Fruit fly (Drosophila melanogaster) whole organism, embryonic: ENCODE results near the gene Hou.

Experiments used
- B-H1 ChIP-seq: fragments of 200-800 bp; sonication (Bioruptor generic); IDR thresholded peaks from 3 replicates; pipeline ENCODE4 v1.3.6; 2022; ENCODE audit warnings: missing biosample characterization, missing genetic modification characterization
- CG10147 ChIP-seq: fragments of 200-800 bp; sonication (Bioruptor generic); optimal IDR thresholded peaks from 2 replicates; lab custom pipeline; 2019; ENCODE audit warnings: missing biosample characterization, mild to moderate bottlenecking, missing genetic modification characterization, moderate library complexity
- CG10543 ChIP-seq: fragments of 200-800 bp; sonication (Bioruptor generic); optimal IDR thresholded peaks from 3 replicates; lab custom pipeline; 2017; ENCODE audit warnings: missing biosample characterization, mild to moderate bottlenecking, missing genetic modification characterization, moderate library complexity
- CG11085 ChIP-seq: fragments of 200-800 bp; sonication (Bioruptor generic); IDR thresholded peaks from 2 replicates; pipeline ENCODE4 v1.3.6; 2022; ENCODE audit warnings: missing biosample characterization, missing genetic modification characterization
- CG11504 ChIP-seq: fragments of 200-800 bp; sonication (Bioruptor generic); optimal IDR thresholded peaks from 3 replicates; lab custom pipeline; 2019; ENCODE audit warnings: missing biosample characterization, mild to moderate bottlenecking, missing genetic modification characterization, moderate library complexity
- CG12104 ChIP-seq: fragments of 200-800 bp; sonication (Bioruptor generic); optimal IDR thresholded peaks from 3 replicates; lab custom pipeline; 2016; ENCODE audit warnings: missing biosample characterization, missing genetic modification characterization
- CG15011 ChIP-seq: fragments of 200-800 bp; sonication (Bioruptor generic); optimal IDR thresholded peaks from 3 replicates; lab custom pipeline; 2018; ENCODE audit warnings: missing biosample characterization, mild to moderate bottlenecking, missing genetic modification characterization
- CG15601 ChIP-seq: fragments of 200-800 bp; sonication (Bioruptor generic); optimal IDR thresholded peaks from 3 replicates; lab custom pipeline; 2019; ENCODE audit warnings: missing biosample characterization, mild to moderate bottlenecking, missing genetic modification characterization, moderate library complexity
- CG1647 ChIP-seq: fragments of 200-800 bp; sonication (Bioruptor generic); optimal IDR thresholded peaks from 3 replicates; lab custom pipeline; 2016; ENCODE audit warnings: missing biosample characterization, missing genetic modification characterization
- CG2116 ChIP-seq: fragments of 200-800 bp; sonication (Bioruptor generic); optimal IDR thresholded peaks from 3 replicates; lab custom pipeline; 2018; ENCODE audit warnings: missing biosample characterization, mild to moderate bottlenecking, missing genetic modification characterization
- CG2120 ChIP-seq: fragments of 200-800 bp; sonication (Bioruptor generic); optimal IDR thresholded peaks from 3 replicates; lab custom pipeline; 2016; ENCODE audit warnings: missing biosample characterization, missing genetic modification characterization
- CG2712 ChIP-seq: fragments of 200-800 bp; optimal IDR thresholded peaks from 3 replicates; lab custom pipeline; 2019; ENCODE audit warnings: missing biosample characterization, mild to moderate bottlenecking, missing genetic modification characterization, moderate library complexity
- CG30020 ChIP-seq: fragments of 200-800 bp; optimal IDR thresholded peaks from 2 replicates; lab custom pipeline; 2019; ENCODE audit warnings: missing biosample characterization, mild to moderate bottlenecking, missing genetic modification characterization, moderate library complexity
- CG4820 ChIP-seq: fragments of 200-800 bp; sonication (Bioruptor generic); optimal IDR thresholded peaks from 3 replicates; lab custom pipeline; 2016; ENCODE audit warnings: missing biosample characterization, missing genetic modification characterization
- CG4854 ChIP-seq: fragments of 200-800 bp; sonication (Bioruptor generic); optimal IDR thresholded peaks from 2 replicates; lab custom pipeline; 2016; ENCODE audit warnings: missing biosample characterization, missing genetic modification characterization, inconsistent platforms
- CG6683 ChIP-seq: fragments of 200-800 bp; sonication (Bioruptor generic); optimal IDR thresholded peaks from 2 replicates; lab custom pipeline; 2017; ENCODE audit warnings: missing biosample characterization, mild to moderate bottlenecking, missing genetic modification characterization, missing genetic modification reagents
- CG7786 ChIP-seq: fragments of 200-800 bp; sonication (Bioruptor generic); optimal IDR thresholded peaks from 2 replicates; lab custom pipeline; 2016; ENCODE audit warnings: missing biosample characterization, missing genetic modification characterization
- CG7928 ChIP-seq: fragments of 200-800 bp; sonication (Bioruptor generic); optimal IDR thresholded peaks from 2 replicates; lab custom pipeline; 2017; ENCODE audit warnings: missing biosample characterization, mild to moderate bottlenecking, missing genetic modification characterization
- CG8388 ChIP-seq: fragments of 200-800 bp; sonication (Bioruptor generic); optimal IDR thresholded peaks from 2 replicates; lab custom pipeline; 2019; ENCODE audit warnings: missing biosample characterization, mild to moderate bottlenecking, missing genetic modification characterization, moderate library complexity
- CG9817 ChIP-seq: fragments of 200-800 bp; sonication (Bioruptor generic); optimal IDR thresholded peaks from 2 replicates; lab custom pipeline; 2018; ENCODE audit warnings: missing biosample characterization, mild to moderate bottlenecking, missing genetic modification characterization, moderate library complexity
- Chrac-16 ChIP-seq: fragments of 200-800 bp; sonication (Bioruptor generic); optimal IDR thresholded peaks from 3 replicates; lab custom pipeline; 2016; ENCODE audit warnings: missing biosample characterization, missing genetic modification characterization
- Dek ChIP-seq: fragments of 200-800 bp; sonication (Bioruptor generic); optimal IDR thresholded peaks from 3 replicates; lab custom pipeline; 2019; ENCODE audit warnings: missing biosample characterization, mild to moderate bottlenecking, missing genetic modification characterization, moderate library complexity
- Eip74EF ChIP-seq, 2 experiments: fragments of 200-800 bp in 1 of 2; fragments of >200 bp in 1 of 2; sonication (Bioruptor generic) in 1 of 2; optimal IDR thresholded peaks; 2 replicates each; lab custom pipeline; 2017 to 2019; ENCODE audit warnings: missing biosample characterization in 2 of 2, missing genetic modification characterization in 2 of 2, mild to moderate bottlenecking in 1 of 2, moderate library complexity in 1 of 2
- H15 ChIP-seq: fragments of 200-800 bp; sonication (Bioruptor generic); IDR thresholded peaks from 3 replicates; pipeline ENCODE4 v1.3.6; 2022; ENCODE audit warnings: missing biosample characterization, missing genetic modification characterization
- Jarid2 ChIP-seq: fragments of 200-800 bp; sonication (Bioruptor generic); optimal IDR thresholded peaks from 3 replicates; lab custom pipeline; 2017; ENCODE audit warnings: mild to moderate bottlenecking, missing biosample characterization, missing genetic modification reagents, missing genetic modification characterization
- Lpt ChIP-seq: fragments of >200 bp; optimal IDR thresholded peaks from 2 replicates; lab custom pipeline; 2018; ENCODE audit warnings: missing biosample characterization, missing genetic modification characterization
- Myb ChIP-seq: fragments of 200-800 bp; sonication (Bioruptor generic); optimal IDR thresholded peaks from 2 replicates; lab custom pipeline; 2016; ENCODE audit warnings: missing biosample characterization, missing genetic modification characterization
- NfI ChIP-seq: fragments of 200-800 bp; sonication (Bioruptor generic); optimal IDR thresholded peaks from 3 replicates; lab custom pipeline; 2018; ENCODE audit warnings: missing biosample characterization, mild to moderate bottlenecking, missing genetic modification characterization, moderate library complexity
- Pdp1 ChIP-seq, 2 experiments: fragments of 200-800 bp; sonication (Bioruptor generic); optimal IDR thresholded peaks; 3 replicates each; lab custom pipeline; 2016; ENCODE audit warnings: missing biosample characterization in 2 of 2, missing genetic modification characterization in 2 of 2, mild to moderate bottlenecking in 1 of 2, moderate library complexity in 1 of 2
- Six4 ChIP-seq: fragments of 200-800 bp; sonication (Bioruptor generic); optimal IDR thresholded peaks from 2 replicates; lab custom pipeline; 2016; ENCODE audit warnings: missing biosample characterization, missing genetic modification characterization
- Sox100B ChIP-seq: fragments of 200-800 bp; sonication (Bioruptor generic); optimal IDR thresholded peaks from 3 replicates; lab custom pipeline; 2018; ENCODE audit warnings: missing biosample characterization, mild to moderate bottlenecking, missing genetic modification characterization
- Ssrp ChIP-seq: fragments of 200-800 bp; sonication (Bioruptor generic); optimal IDR thresholded peaks from 2 replicates; lab custom pipeline; 2018; ENCODE audit warnings: missing biosample characterization, mild to moderate bottlenecking, missing genetic modification characterization, moderate library complexity
- Trl ChIP-seq, 3 experiments: fragments of >200 bp in 2 of 3; fragments of 200-800 bp in 1 of 3; sonication (Bioruptor generic) in 1 of 3; optimal IDR thresholded peaks; 2 replicates in 1 of 3; 3 replicates in 2 of 3; lab custom pipeline; 2016 to 2017; ENCODE audit warnings: missing biosample characterization in 1 of 3, missing genetic modification characterization in 1 of 3
- amos ChIP-seq: fragments of 200-800 bp; sonication (Bioruptor generic); IDR thresholded peaks from 2 replicates; pipeline ENCODE4 v1.3.6; 2022; ENCODE audit warnings: missing biosample characterization, missing genetic modification characterization; ENCODE audit not compliant: partially characterized antibody
- gro ChIP-seq: fragments of 200-800 bp; sonication (Bioruptor generic); optimal IDR thresholded peaks from 2 replicates; lab custom pipeline; 2016; ENCODE audit warnings: missing biosample characterization, missing genetic modification characterization
- hbn ChIP-seq: fragments of 200-800 bp; sonication (Bioruptor generic); IDR thresholded peaks from 2 replicates; pipeline ENCODE4 v1.3.6; 2022; ENCODE audit warnings: missing biosample characterization, missing genetic modification characterization; ENCODE audit not compliant: partially characterized antibody
- knrl ChIP-seq: fragments of 200-800 bp; sonication (Bioruptor generic); IDR thresholded peaks from 3 replicates; pipeline ENCODE4 v1.3.6; 2022; ENCODE audit warnings: missing biosample characterization, missing genetic modification characterization; ENCODE audit not compliant: partially characterized antibody
- pho ChIP-seq: fragments of 200-800 bp; sonication (Bioruptor generic); optimal IDR thresholded peaks from 2 replicates; lab custom pipeline; 2016; ENCODE audit warnings: missing biosample characterization, missing genetic modification characterization
- pita ChIP-seq: fragments of 200-800 bp; sonication (Bioruptor generic); optimal IDR thresholded peaks from 2 replicates; lab custom pipeline; 2017; ENCODE audit warnings: missing biosample characterization, mild to moderate bottlenecking, missing genetic modification characterization
- pros ChIP-seq: fragments of 200-800 bp; sonication (Bioruptor generic); optimal IDR thresholded peaks from 3 replicates; lab custom pipeline; 2019; ENCODE audit warnings: missing biosample characterization, mild to moderate bottlenecking, missing genetic modification characterization, moderate library complexity
- sd ChIP-seq: fragments of 200-800 bp; sonication (Bioruptor generic); optimal IDR thresholded peaks from 3 replicates; lab custom pipeline; 2018; ENCODE audit warnings: missing biosample characterization, mild to moderate bottlenecking, missing genetic modification characterization, moderate library complexity
- sim ChIP-seq: fragments of 200-800 bp; sonication (Bioruptor generic); IDR thresholded peaks from 2 replicates; pipeline ENCODE4 v1.3.6; 2022; ENCODE audit warnings: missing biosample characterization, missing genetic modification characterization
- sob ChIP-seq: fragments of 200-800 bp; sonication (Bioruptor generic); IDR thresholded peaks from 2 replicates; pipeline ENCODE4 v1.3.6; 2022; ENCODE audit warnings: missing biosample characterization, missing genetic modification characterization
- sr ChIP-seq: fragments of 200-800 bp; sonication (Bioruptor generic); IDR thresholded peaks from 3 replicates; pipeline ENCODE4 v1.3.6; 2022; ENCODE audit warnings: missing biosample characterization, missing genetic modification characterization
- ssp ChIP-seq: fragments of 200-800 bp; sonication (Bioruptor generic); IDR thresholded peaks from 2 replicates; pipeline ENCODE4 v1.3.6; 2022; ENCODE audit warnings: missing biosample characterization, missing genetic modification characterization
- tgo ChIP-seq: fragments of 200-800 bp; sonication (Bioruptor generic); IDR thresholded peaks from 3 replicates; pipeline ENCODE4 v1.3.6; 2022; ENCODE audit warnings: missing biosample characterization, missing genetic modification characterization
- tx ChIP-seq: fragments of 200-800 bp; sonication (Bioruptor generic); optimal IDR thresholded peaks from 2 replicates; lab custom pipeline; 2016; ENCODE audit warnings: missing biosample characterization, missing genetic modification characterization
- zen ChIP-seq: fragments of 200-800 bp; sonication (Bioruptor generic); optimal IDR thresholded peaks from 3 replicates; lab custom pipeline; 2018; ENCODE audit warnings: missing biosample characterization, mild to moderate bottlenecking, missing genetic modification characterization, moderate library complexity
- zen2 ChIP-seq: fragments of 200-800 bp; sonication (Bioruptor generic); IDR thresholded peaks from 3 replicates; pipeline ENCODE4 v1.3.6; 2022; ENCODE audit warnings: missing biosample characterization, missing genetic modification characterization; ENCODE audit not compliant: partially characterized antibody

Gene Hou

DNA sequence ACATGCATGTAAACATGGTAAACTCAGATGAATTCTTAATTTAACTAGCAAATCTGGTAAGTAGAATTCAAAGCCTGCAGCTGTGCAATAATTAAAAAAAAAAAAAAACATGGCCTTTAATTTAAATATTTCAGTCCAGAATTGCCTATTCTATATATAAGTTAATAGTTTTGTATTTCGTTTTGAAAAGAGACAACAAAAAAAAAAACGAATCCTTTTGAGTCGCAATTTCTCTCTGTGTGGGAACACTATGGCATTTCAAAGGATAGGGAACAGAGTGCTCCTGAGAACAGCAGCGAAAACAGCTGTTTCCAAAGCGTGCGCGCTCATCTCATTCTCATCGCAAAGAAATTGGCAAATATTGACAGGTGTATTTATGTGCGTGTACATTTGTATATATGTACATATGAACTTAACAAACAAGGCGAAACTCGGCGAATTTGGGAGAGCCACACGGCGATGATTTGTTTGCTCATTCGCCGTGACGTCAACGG lies 4.5 kb downstream of the Hou start (continued):
- TF ChIP-seq NfI (peak; percentile 23), CG2116 (peak; percentile 3), CG2712 (tag; lab: Kevin White, UChicago) (peak; percentile 76), Six4 (peak; percentile 38), zen (tag; lab: Kevin White, UChicago) (no peak), Pdp1 (GFP tag; optimal IDR thresholded peaks at IDR 0.05; lab: Kevin White, UChicago) (peak; percentile 41 to 54), CG8388 (GFP tag; lab: Kevin White, UChicago) (peak; percentile 57), CG15011 (GFP tag; lab: Kevin White, UChicago) (peak; percentile 9), CG2120 (GFP tag; lab: Kevin White, UChicago) (peak; percentile 68), zen2 (GFP tag; lab: Robert Waterston, UW) (no peak), sim (GFP tag; lab: Robert Waterston, UW) (no peak; the same call in 1 of the 2 replicates), CG9817 (tag; lab: Kevin White, UChicago) (peak; percentile 47), gro (GFP tag; lab: Kevin White, UChicago) (peak; percentile 6), H15 (peak; percentile 47; the same call in 1 of the 3 replicates), CG12104 (GFP tag; lab: Kevin White, UChicago) (peak; percentile 58), hbn (GFP tag; lab: Robert Waterston, UW) (no peak), Jarid2 (GFP tag; lab: Kevin White, UChicago) (no peak), B-H1 (GFP tag; lab: Robert Waterston, UW) (no peak), CG10543 (peak; percentile 22), amos (GFP tag; lab: Robert Waterston, UW) (no peak), knrl (no peak), sd (tag; lab: Kevin White, UChicago) (no peak), ssp (GFP tag; lab: Robert Waterston, UW) (peak; percentile 16; the same call in 1 of the 2 replicates), Dek (tag; lab: Kevin White, UChicago) (peak; percentile 31), tgo (GFP tag; lab: Robert Waterston, UW) (peak; percentile 61), pros (GFP tag; lab: Kevin White, UChicago) (no peak), tx (GFP tag; lab: Kevin White, UChicago) (no peak), sob (no peak; the same call in none of the 2 replicates), CG1647 (GFP tag; lab: Kevin White, UChicago) (peak; percentile 49), CG11504 (tag; lab: Kevin White, UChicago) (peak; percentile 73), pita (GFP tag; lab: Kevin White, UChicago) (no peak), CG6683 (peak; percentile 3), CG7928 (GFP tag; lab: Kevin White, UChicago) (no peak), CG4820 (GFP tag; lab: Kevin White, UChicago) (peak; percentile 56), Sox100B (GFP tag; lab: Kevin White, UChicago) (peak; percentile 73), CG10147 (GFP tag; lab: Kevin White, UChicago) (peak; percentile 10), CG11085 (GFP tag; lab: Robert Waterston, UW) (peak; percentile 46; the same call in 1 of the 2 replicates), CG30020 (tag; lab: Kevin White, UChicago) (no peak), Myb (GFP tag; lab: Kevin White, UChicago) (no peak), CG15601 (tag; lab: Kevin White, UChicago) (peak; percentile 60), Trl (optimal IDR thresholded peaks at IDR 0.05; lab: Kevin White, UChicago) (no peak), Trl (GFP tag; optimal IDR thresholded peaks at IDR 0.05; lab: Kevin White, UChicago) (peak; percentile 31), Lpt (GFP tag; lab: Kevin White, UChicago) (no peak), sr (no peak; the same call in 2 of the 3 replicates), Eip74EF (GFP tag; optimal IDR thresholded peaks at IDR 0.05; lab: Kevin White, UChicago) (peak in 1 of 2 experiments; percentile 46), CG4854 (GFP tag; lab: Kevin White, UChicago) (peak; percentile 33), CG7786 (GFP tag; lab: Kevin White, UChicago) (peak; percentile 50), Chrac-16 (GFP tag; lab: Kevin White, UChicago) (peak; percentile 51), pho (GFP tag; lab: Kevin White, UChicago) (peak; percentile 39), Ssrp (tag; lab: Kevin White, UChicago) (peak; percentile 71)
